Worm (Caenorhabditis elegans) whole organism, late embryonic: ENCODE measurements around the gene W04G3.13.
A peak's percentile ranks its signal among the peaks of the same experiment; 100 is the strongest.

ENCODE experiments used
- C38D4.7 ChIP-seq: fragments of 200-800 bp; sonication (Bioruptor generic); optimal IDR thresholded peaks from 2 replicates; lab custom pipeline; 2018; ENCODE audit warnings: mild to moderate bottlenecking, missing genetic modification characterization, moderate library complexity, missing compliant biosample characterization
- F13H6.1 ChIP-seq: sonication (generic microtip); optimal IDR thresholded peaks from 2 replicates; lab custom pipeline; 2016; ENCODE audit warnings: missing genetic modification characterization, missing compliant biosample characterization
- K02D7.2 ChIP-seq: sonication (generic microtip); optimal IDR thresholded peaks from 2 replicates; lab custom pipeline; 2017; ENCODE audit warnings: mild to moderate bottlenecking, missing genetic modification characterization, missing compliant biosample characterization
- Y22D7AL.16 ChIP-seq: sonication (generic microtip); optimal IDR thresholded peaks from 2 replicates; lab custom pipeline; 2016; ENCODE audit warnings: missing genetic modification characterization, missing compliant biosample characterization
- ahr-1 ChIP-seq: sonication (generic microtip); optimal IDR thresholded peaks from 2 replicates; lab custom pipeline; 2016; ENCODE audit warnings: missing genetic modification characterization, missing compliant biosample characterization
- ceh-14 ChIP-seq: sonication (generic microtip); optimal IDR thresholded peaks from 2 replicates; lab custom pipeline; 2016; ENCODE audit warnings: missing genotype, missing genetic modification characterization, missing compliant biosample characterization
- ceh-19 ChIP-seq: fragments of 200-800 bp; sonication (Bioruptor generic); optimal IDR thresholded peaks from 2 replicates; lab custom pipeline; 2018; ENCODE audit warnings: mild to moderate bottlenecking, missing genetic modification characterization, missing compliant biosample characterization
- ceh-2 ChIP-seq: sonication (generic microtip); optimal IDR thresholded peaks from 2 replicates; lab custom pipeline; 2016; ENCODE audit warnings: missing genotype, missing genetic modification characterization, missing compliant biosample characterization
- ceh-22 ChIP-seq: sonication (generic microtip); optimal IDR thresholded peaks from 2 replicates; lab custom pipeline; 2017; ENCODE audit warnings: missing biosample characterization, missing genetic modification characterization
- ceh-30 ChIP-seq: fragments of 150-350 bp; optimal IDR thresholded peaks from 2 replicates; lab custom pipeline; 2014; ENCODE audit warnings: missing biosample characterization, missing genetic modification characterization
- ceh-31 ChIP-seq: sonication (generic microtip); optimal IDR thresholded peaks from 2 replicates; lab custom pipeline; 2016; ENCODE audit warnings: missing genetic modification characterization, missing compliant biosample characterization
- ceh-48 ChIP-seq: sonication (generic microtip); optimal IDR thresholded peaks from 2 replicates; lab custom pipeline; 2016; ENCODE audit warnings: missing genetic modification characterization, inconsistent platforms, missing compliant biosample characterization
- ceh-6 ChIP-seq: fragments of 200-800 bp; sonication (Bioruptor generic); optimal IDR thresholded peaks from 2 replicates; lab custom pipeline; 2018; ENCODE audit warnings: mild to moderate bottlenecking, missing genetic modification characterization, missing compliant biosample characterization
- ceh-9 ChIP-seq: sonication (generic microtip); optimal IDR thresholded peaks from 2 replicates; lab custom pipeline; 2016; ENCODE audit warnings: mild to moderate bottlenecking, missing genetic modification characterization, inconsistent platforms, missing compliant biosample characterization
- che-1 ChIP-seq: sonication (generic microtip); optimal IDR thresholded peaks from 2 replicates; lab custom pipeline; 2016; ENCODE audit warnings: mild to moderate bottlenecking, missing genetic modification characterization, missing compliant biosample characterization
- dmd-4 ChIP-seq: sonication (generic microtip); optimal IDR thresholded peaks from 2 replicates; lab custom pipeline; 2016; ENCODE audit warnings: borderline replicate concordance, missing genetic modification characterization, missing compliant biosample characterization
- dve-1 ChIP-seq: sonication (generic microtip); optimal IDR thresholded peaks from 2 replicates; lab custom pipeline; 2017; ENCODE audit warnings: antibody characterized with exemption, mild to moderate bottlenecking, missing genetic modification characterization, missing compliant biosample characterization
- elt-4 ChIP-seq: sonication (generic microtip); optimal IDR thresholded peaks from 2 replicates; lab custom pipeline; 2016; ENCODE audit warnings: missing genetic modification characterization, missing compliant biosample characterization
- ets-4 ChIP-seq: sonication (generic microtip); optimal IDR thresholded peaks from 2 replicates; lab custom pipeline; 2016; ENCODE audit warnings: missing genetic modification characterization, missing compliant biosample characterization
- hlh-13 ChIP-seq: fragments of 200-800 bp; sonication (Bioruptor generic); optimal IDR thresholded peaks from 2 replicates; lab custom pipeline; 2018; ENCODE audit warnings: mild to moderate bottlenecking, missing genetic modification characterization, missing compliant biosample characterization
- hlh-15 ChIP-seq: sonication (generic microtip); optimal IDR thresholded peaks from 2 replicates; lab custom pipeline; 2016; ENCODE audit warnings: missing genetic modification characterization, missing compliant biosample characterization
- hlh-30 ChIP-seq: sonication (generic microtip); optimal IDR thresholded peaks from 2 replicates; lab custom pipeline; 2017; ENCODE audit warnings: antibody characterized with exemption, missing genetic modification characterization, missing compliant biosample characterization; ENCODE audit not compliant: insufficient read depth
- hlh-6 ChIP-seq: sonication (generic microtip); optimal IDR thresholded peaks from 2 replicates; lab custom pipeline; 2016; ENCODE audit warnings: missing genotype, missing genetic modification characterization, missing compliant biosample characterization
- hlh-8 ChIP-seq: sonication (generic microtip); optimal IDR thresholded peaks from 2 replicates; lab custom pipeline; 2016; ENCODE audit warnings: missing genotype, missing genetic modification characterization, missing compliant biosample characterization
- lin-11 ChIP-seq: fragments of 200-800 bp; sonication (Bioruptor generic); optimal IDR thresholded peaks from 2 replicates; lab custom pipeline; 2018; ENCODE audit warnings: mild to moderate bottlenecking, missing genetic modification characterization, missing compliant biosample characterization
- madf-2 ChIP-seq: sonication (generic microtip); optimal IDR thresholded peaks from 2 replicates; lab custom pipeline; 2017; ENCODE audit warnings: missing genetic modification characterization, missing compliant biosample characterization
- mec-3 ChIP-seq: sonication (generic microtip); optimal IDR thresholded peaks from 2 replicates; lab custom pipeline; 2016; ENCODE audit warnings: borderline replicate concordance, missing genetic modification characterization, missing compliant biosample characterization
- nfya-1 ChIP-seq: sonication (generic microtip); optimal IDR thresholded peaks from 2 replicates; lab custom pipeline; 2017; ENCODE audit warnings: missing genetic modification characterization, mild to moderate bottlenecking, missing compliant biosample characterization, antibody characterized with exemption, moderate library complexity
- nhr-11 ChIP-seq: fragments of 150-350 bp; optimal IDR thresholded peaks from 2 replicates; lab custom pipeline; 2014; ENCODE audit warnings: missing biosample characterization, missing genetic modification characterization
- nhr-232 ChIP-seq: sonication (generic microtip); optimal IDR thresholded peaks from 2 replicates; lab custom pipeline; 2016; ENCODE audit warnings: missing genetic modification characterization, missing compliant biosample characterization
- npax-4 ChIP-seq: sonication (generic microtip); optimal IDR thresholded peaks from 2 replicates; lab custom pipeline; 2016; ENCODE audit warnings: missing genetic modification characterization, missing compliant biosample characterization
- odd-2 ChIP-seq: sonication (generic microtip); optimal IDR thresholded peaks from 2 replicates; lab custom pipeline; 2017; ENCODE audit warnings: antibody characterized with exemption, mild to moderate bottlenecking, missing genetic modification characterization, missing compliant biosample characterization
- pag-3 ChIP-seq: sonication (generic microtip); optimal IDR thresholded peaks from 2 replicates; lab custom pipeline; 2016; ENCODE audit warnings: missing compliant biosample characterization, missing genetic modification characterization, borderline replicate concordance
- pat-9 ChIP-seq: fragments of 200-800 bp; sonication (Bioruptor generic); optimal IDR thresholded peaks from 2 replicates; lab custom pipeline; 2018; ENCODE audit warnings: mild to moderate bottlenecking, missing genetic modification characterization, moderate library complexity, missing compliant biosample characterization
- pax-1 ChIP-seq: fragments of 150-350 bp; optimal IDR thresholded peaks from 2 replicates; lab custom pipeline; 2014; ENCODE audit warnings: missing biosample characterization, missing genetic modification characterization
- pha-2 ChIP-seq: sonication (generic microtip); optimal IDR thresholded peaks from 2 replicates; lab custom pipeline; 2017; ENCODE audit warnings: mild to moderate bottlenecking, missing genetic modification characterization, missing compliant biosample characterization
- pha-4 ChIP-seq: fragments of 150-350 bp; optimal IDR thresholded peaks from 2 replicates; lab custom pipeline; 2018; ENCODE audit warnings: missing biosample characterization, missing genetic modification reagents, missing genetic modification characterization
- pqm-1 ChIP-seq: sonication (generic microtip); optimal IDR thresholded peaks from 2 replicates; lab custom pipeline; 2016; ENCODE audit warnings: missing genetic modification characterization, missing compliant biosample characterization
- pros-1 ChIP-seq: fragments of 150-350 bp; optimal IDR thresholded peaks from 2 replicates; lab custom pipeline; 2014; ENCODE audit warnings: missing biosample characterization, missing genetic modification reagents, missing genetic modification characterization
- rnt-1 ChIP-seq: sonication (generic microtip); optimal IDR thresholded peaks from 2 replicates; lab custom pipeline; 2016; ENCODE audit warnings: missing genetic modification characterization, missing compliant biosample characterization
- sdc-2 ChIP-seq: sonication (generic microtip); optimal IDR thresholded peaks from 2 replicates; lab custom pipeline; 2016; ENCODE audit warnings: missing genotype, missing genetic modification characterization, missing compliant biosample characterization
- sox-2 ChIP-seq: fragments of 200-800 bp; sonication (Bioruptor generic); IDR thresholded peaks from 2 replicates; pipeline ENCODE4 v1.3.6; 2022; ENCODE audit warnings: missing genetic modification reagents, missing genetic modification characterization, missing compliant biosample characterization
- syd-9 ChIP-seq: sonication (generic microtip); optimal IDR thresholded peaks from 2 replicates; lab custom pipeline; 2016; ENCODE audit warnings: mild to moderate bottlenecking, missing genetic modification characterization, moderate library complexity, missing compliant biosample characterization
- tbx-2 ChIP-seq: sonication (generic microtip); optimal IDR thresholded peaks from 2 replicates; lab custom pipeline; 2016; ENCODE audit warnings: missing genetic modification characterization, missing compliant biosample characterization
- tbx-7 ChIP-seq: sonication (generic microtip); optimal IDR thresholded peaks from 2 replicates; lab custom pipeline; 2016; ENCODE audit warnings: missing genotype, missing genetic modification characterization, missing compliant biosample characterization
- ttx-3 ChIP-seq: sonication (generic microtip); optimal IDR thresholded peaks from 2 replicates; lab custom pipeline; 2016; ENCODE audit warnings: missing genetic modification reagents, missing genetic modification characterization, missing compliant biosample characterization
- unc-3 ChIP-seq, 2 experiments: fragments of 200-800 bp in 1 of 2; sonication (Bioruptor generic) in 1 of 2; sonication (generic microtip) in 1 of 2; conservative IDR thresholded peaks in 1 of 2; optimal IDR thresholded peaks in 1 of 2; 2 replicates each; pipeline versions ENCODE4 v1.3.6 to Lab custom; 2016 to 2022; ENCODE audit warnings: missing compliant biosample characterization in 2 of 2, missing genetic modification characterization in 2 of 2, missing genetic modification reagents in 1 of 2
- unc-55 ChIP-seq: sonication (generic microtip); optimal IDR thresholded peaks from 2 replicates; lab custom pipeline; 2017; ENCODE audit warnings: missing biosample characterization, missing genetic modification reagents, missing genetic modification characterization
- unc-86 ChIP-seq: sonication (generic microtip); optimal IDR thresholded peaks from 2 replicates; lab custom pipeline; 2016; ENCODE audit warnings: missing genetic modification characterization, missing compliant biosample characterization
- zip-5 ChIP-seq: sonication (generic microtip); optimal IDR thresholded peaks from 2 replicates; lab custom pipeline; 2016; ENCODE audit warnings: missing genetic modification characterization, missing compliant biosample characterization
- ztf-16 ChIP-seq: sonication (generic microtip); optimal IDR thresholded peaks from 2 replicates; lab custom pipeline; 2017; ENCODE audit warnings: missing genetic modification characterization, missing compliant biosample characterization

W04G3.13 gene

ce11 chrX:11093985-11094593 lies 14.5 kb upstream of the W04G3.13 start:
- TF ChIP-seq hlh-15 (tag; lab: Kevin White, UChicago) (peak; percentile 89), nfya-1 (tag; lab: Kevin White, UChicago) (peak; percentile 99), pag-3 (peak; percentile 39), hlh-13 (peak; percentile 58), madf-2 (tag; lab: Kevin White, UChicago) (peak; percentile 88), ceh-9 (tag; lab: Kevin White, UChicago) (no peak), tbx-2 (tag; lab: Kevin White, UChicago) (peak; percentile 97), ttx-3 (peak; percentile 76), che-1 (tag; lab: Kevin White, UChicago) (peak; percentile 52), pax-1 (tag; lab: Kevin White, UChicago) (peak; percentile 96), ztf-16 (tag; lab: Kevin White, UChicago) (peak; percentile 95), nhr-232 (peak; percentile 38), tbx-7 (tag; lab: Kevin White, UChicago) (peak; percentile 78), hlh-6 (tag; lab: Kevin White, UChicago) (peak; percentile 87), mec-3 (tag; lab: Kevin White, UChicago) (no peak), pat-9 (peak; percentile 54), hlh-8 (peak; percentile 48), ceh-31 (tag; lab: Kevin White, UChicago) (peak; percentile 99), sdc-2 (peak; percentile 100), ceh-22 (peak; percentile 94), ceh-19 (GFP tag; lab: Kevin White, UChicago) (peak; percentile 82), odd-2 (tag; lab: Kevin White, UChicago) (no peak), K02D7.2 (tag; lab: Kevin White, UChicago) (peak; percentile 63), pha-4 (tag; lab: Kevin White, UChicago) (peak; percentile 67), unc-55 (GFP tag; lab: Kevin White, UChicago) (peak; percentile 96), lin-11 (tag; lab: Kevin White, UChicago) (peak; percentile 52), hlh-30 (peak; percentile 57), dve-1 (tag; lab: Kevin White, UChicago) (peak; percentile 99), ceh-30 (tag; lab: Kevin White, UChicago) (peak; percentile 98), dmd-4 (peak; percentile 88), pqm-1 (tag; lab: Kevin White, UChicago) (peak; percentile 97), zip-5 (tag; lab: Kevin White, UChicago) (peak; percentile 36), unc-3 (GFP tag; conservative IDR thresholded peaks at IDR 0.05; lab: Robert Waterston, UW) (peak; percentile 80), unc-3 (tag; optimal IDR thresholded peaks at IDR 0.05; lab: Kevin White, UChicago) (peak; percentile 89), ceh-48 (tag; lab: Kevin White, UChicago) (peak; percentile 100), ceh-2 (tag; lab: Kevin White, UChicago) (peak; percentile 81), C38D4.7 (GFP tag; lab: Kevin White, UChicago) (peak; percentile 19), F13H6.1 (tag; lab: Kevin White, UChicago) (peak; percentile 88), sox-2 (GFP tag; lab: Robert Waterston, UW) (peak; percentile 61), nhr-11 (peak; percentile 95), ahr-1 (peak; percentile 26), unc-86 (tag; lab: Kevin White, UChicago) (peak; percentile 95), pros-1 (peak; percentile 98), rnt-1 (tag; lab: Kevin White, UChicago) (peak; percentile 99), ceh-14 (tag; lab: Kevin White, UChicago) (peak; percentile 93), pha-2 (tag; lab: Kevin White, UChicago) (no peak), syd-9 (tag; lab: Kevin White, UChicago) (peak; percentile 94), Y22D7AL.16 (tag; lab: Kevin White, UChicago) (peak; percentile 67), ceh-6 (GFP tag; lab: Kevin White, UChicago) (peak; percentile 66), elt-4 (no peak), ets-4 (tag; lab: Kevin White, UChicago) (peak; percentile 74), npax-4 (tag; lab: Kevin White, UChicago) (peak; percentile 15)
